Worm (Caenorhabditis elegans): ENCODE results near the gene fbxa-64.

The fbxa-64 gene

DNA sequence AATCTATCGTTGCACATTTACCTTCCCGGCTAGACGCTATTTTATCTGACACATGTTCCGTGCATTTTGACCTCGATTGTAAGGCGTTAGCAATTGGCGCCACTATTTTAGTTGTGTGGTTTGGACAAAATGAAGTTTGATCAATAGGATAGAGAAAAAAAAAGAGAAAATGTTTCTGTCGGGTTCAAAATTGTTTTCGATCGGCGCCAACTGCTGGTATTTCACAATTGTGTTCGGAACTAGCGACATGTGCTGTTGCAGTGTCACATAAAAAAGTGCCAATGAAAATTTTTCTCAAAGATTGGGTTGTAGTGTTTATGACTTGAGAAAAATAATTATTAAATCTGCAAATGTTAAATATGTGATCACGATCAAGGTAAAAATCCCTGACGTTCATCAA lies 1.2 kb upstream of the fbxa-64 start (continued):
- TF ChIP-seq snpc-4 (tag; optimal IDR thresholded peaks at IDR 0.05) (no peak), nhr-77 (tag; optimal IDR thresholded peaks at IDR 0.05) (no peak)

ce11 chrV:3276184-3276583 lies 1.8 kb downstream of the fbxa-64 start:
- TF ChIP-seq nhr-20 (tag; optimal IDR thresholded peaks at IDR 0.05): peak; percentile 29
- TF ChIP-seq nhr-71 (tag; optimal IDR thresholded peaks at IDR 0.05): peak; percentile 71
- peak; percentile 75 for TF ChIP-seq lin-14 (GFP tag; optimal IDR thresholded peaks at IDR 0.05)
- TF ChIP-seq fos-1 (tag; optimal IDR thresholded peaks at IDR 0.05): no peak
- peak; percentile 49 for TF ChIP-seq rnt-1 (tag; optimal IDR thresholded peaks at IDR 0.05)
- peak; percentile 33; the same call in 1 of the 2 replicates for TF ChIP-seq nhr-19 (GFP tag; conservative IDR thresholded peaks at IDR 0.05)

DNA sequence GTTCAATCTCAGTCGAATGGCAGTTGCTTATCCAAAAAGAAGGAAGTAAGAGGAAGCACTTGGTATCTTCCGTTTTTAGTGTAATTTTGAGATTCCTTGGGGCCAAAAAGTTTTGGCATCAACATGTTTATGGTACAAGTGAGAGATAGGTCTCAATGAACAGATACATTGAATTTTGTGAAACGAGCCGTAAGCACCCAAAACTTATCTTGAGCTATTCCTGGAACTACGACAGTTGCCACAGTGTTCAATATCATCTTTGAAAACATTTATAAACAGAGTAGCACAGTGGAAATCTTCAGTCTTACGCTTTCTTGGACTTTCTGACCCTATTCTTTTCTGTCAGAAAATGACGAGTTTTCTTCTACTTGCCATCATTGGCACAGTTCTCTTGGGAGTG lies 2.9 kb downstream of the fbxa-64 start, which contains the start of gene T28A11.3:
Gene T28A11.3, plus strand, starts transcription at position 301 of the 400 bp plus-strand sequence.
- TF ChIP-seq nhr-76 (tag; optimal IDR thresholded peaks at IDR 0.05): no peak
- no peak for TF ChIP-seq tlp-1 (tag; optimal IDR thresholded peaks at IDR 0.05)
- no peak for TF ChIP-seq mdl-1 (tag; optimal IDR thresholded peaks at IDR 0.05)
- no peak for TF ChIP-seq pax-3 (tag; optimal IDR thresholded peaks at IDR 0.05)
- no peak for TF ChIP-seq irx-1 (tag; optimal IDR thresholded peaks at IDR 0.05)
- TF ChIP-seq snu-23 (GFP tag; optimal IDR thresholded peaks at IDR 0.05): no peak
- TF ChIP-seq mef-2 (tag; optimal IDR thresholded peaks at IDR 0.05): no peak
- no peak for TF ChIP-seq isw-1 (GFP tag; IDR thresholded peaks at IDR 0.05)
- TF ChIP-seq mep-1 (tag; optimal IDR thresholded peaks at IDR 0.05): no peak
- no peak for TF ChIP-seq unc-62 (GFP tag; optimal IDR thresholded peaks at IDR 0.05)
- no peak for TF ChIP-seq dsc-1 (tag; optimal IDR thresholded peaks at IDR 0.05)

ce11 chrV:3273577-3274100 lies 4.3 kb downstream of the fbxa-64 start, which contains the start of gene T28A11.4:
Gene T28A11.4 (plus strand): TSS chrV:3274050.
- no peak for TF ChIP-seq hlh-17 (GFP tag; optimal IDR thresholded peaks at IDR 0.05; ENCODE audit: borderline replicate concordance)
- TF ChIP-seq elt-3 (tag; optimal IDR thresholded peaks at IDR 0.05): no peak
- no peak for TF ChIP-seq ztf-11 (tag; optimal IDR thresholded peaks at IDR 0.05)

DNA sequence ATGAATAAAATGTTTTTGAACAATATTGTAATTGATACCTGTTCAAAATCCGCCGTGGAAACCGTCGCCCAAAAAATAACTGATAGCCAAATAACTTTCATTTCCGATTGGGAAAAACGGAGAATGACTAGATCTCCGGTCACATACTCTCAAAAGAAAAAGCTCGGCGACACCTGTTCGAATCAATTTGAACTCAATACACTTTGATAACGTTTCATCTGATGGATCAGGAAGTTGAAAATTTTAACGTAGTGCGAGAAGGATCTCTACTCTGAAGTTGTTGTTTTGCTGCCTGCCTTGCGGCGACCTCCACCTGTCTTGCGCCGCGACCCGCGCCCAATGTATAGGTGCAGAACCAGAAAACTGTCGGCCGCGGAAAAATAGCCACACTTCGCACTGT lies 4.8 kb downstream of the fbxa-64 start, which contains the start of gene T28A11.20:
Gene T28A11.20, minus strand, starts transcription at position 101 of the 400 bp plus-strand sequence.
- TF ChIP-seq efl-3 (GFP tag; optimal IDR thresholded peaks at IDR 0.05): no peak
- TF ChIP-seq nhr-77 (tag; optimal IDR thresholded peaks at IDR 0.05): no peak
- no peak for TF ChIP-seq efl-1 (optimal IDR thresholded peaks at IDR 0.05)
- peak in 1 of 2 experiments; percentile 70 for TF ChIP-seq efl-1 (GFP tag; optimal IDR thresholded peaks at IDR 0.05 in 1 of 2)

- TF ChIP-seq alr-1 (tag; optimal IDR thresholded peaks at IDR 0.05; ENCODE audit: borderline replicate concordance) (no peak), mdl-1 (tag; optimal IDR thresholded peaks at IDR 0.05) (no peak), rnt-1 (tag; optimal IDR thresholded peaks at IDR 0.05) (peak; percentile 16), fos-1 (tag; optimal IDR thresholded peaks at IDR 0.05) (no peak), ceh-8 (GFP tag; optimal IDR thresholded peaks at IDR 0.05) (no peak), nhr-237 (tag; optimal IDR thresholded peaks at IDR 0.05) (no peak), zag-1 (tag; optimal IDR thresholded peaks at IDR 0.05) (no peak), nhr-77 (tag; optimal IDR thresholded peaks at IDR 0.05) (no peak)
Observed at ce11 chrV:3269407-3269806, 8.5 kb downstream of the fbxa-64 start, which contains the start of gene T28A11.19. Gene T28A11.19 (minus strand): TSS chrV:3269514.

ce11 chrV:3267950-3268349 lies 10.0 kb downstream of the fbxa-64 start, which contains the start of gene T28A11.18:
Gene T28A11.18 (minus strand): TSS chrV:3268050.
- no peak for TF ChIP-seq sox-4 (tag; optimal IDR thresholded peaks at IDR 0.05)
- no peak for TF ChIP-seq tlp-1 (tag; optimal IDR thresholded peaks at IDR 0.05)
- TF ChIP-seq unc-98 (GFP tag; IDR thresholded peaks at IDR 0.05): no peak
- no peak for TF ChIP-seq skn-1 (tag; optimal IDR thresholded peaks at IDR 0.05)

Measured in whole organism, L1 larva.